Worm (Caenorhabditis elegans): ENCODE results near the gene ZK180.7.

ZK180.7 gene

ce11 chrIV:4472418-4473173, 17.7 kb upstream of the ZK180.7 start:
- no peak for TF ChIP-seq ceh-2 (tag; optimal IDR thresholded peaks at IDR 0.05)
- TF ChIP-seq hlh-30 (tag; optimal IDR thresholded peaks at IDR 0.05; ENCODE audit: insufficient read depth), result peak; percentile 8

- no peak for TF ChIP-seq che-1 (tag; optimal IDR thresholded peaks at IDR 0.05)
- no peak for TF ChIP-seq elt-4 (tag; optimal IDR thresholded peaks at IDR 0.05)
- TF ChIP-seq Y22D7AL.16 (tag; optimal IDR thresholded peaks at IDR 0.05), result no peak
- no peak for TF ChIP-seq unc-42 (tag; optimal IDR thresholded peaks at IDR 0.05)
- no peak for TF ChIP-seq mec-3 (tag; optimal IDR thresholded peaks at IDR 0.05; ENCODE audit: borderline replicate concordance)
- TF ChIP-seq F13H6.1 (tag; optimal IDR thresholded peaks at IDR 0.05), result no peak
- TF ChIP-seq pag-3 (tag; optimal IDR thresholded peaks at IDR 0.05; ENCODE audit: borderline replicate concordance), result no peak
- no peak for TF ChIP-seq pros-1 (tag; optimal IDR thresholded peaks at IDR 0.05)
- TF ChIP-seq npax-4 (tag; optimal IDR thresholded peaks at IDR 0.05), result no peak
- no peak for TF ChIP-seq ceh-6 (GFP tag; optimal IDR thresholded peaks at IDR 0.05)
- no peak for TF ChIP-seq fkh-6 (tag; optimal IDR thresholded peaks at IDR 0.05)
- no peak for TF ChIP-seq tbx-7 (tag; optimal IDR thresholded peaks at IDR 0.05)
- TF ChIP-seq ceh-2 (tag; optimal IDR thresholded peaks at IDR 0.05), result no peak
- no peak for TF ChIP-seq elt-2 (tag; optimal IDR thresholded peaks at IDR 0.05)
These were observed 16.6 kb upstream of the ZK180.7 start for ce11 chrIV:4473767-4474166.

- no peak for TF ChIP-seq lin-11 (tag; optimal IDR thresholded peaks at IDR 0.05)
- TF ChIP-seq ama-1 (optimal IDR thresholded peaks at IDR 0.05), result no peak
- no peak for TF ChIP-seq ttx-3 (tag; optimal IDR thresholded peaks at IDR 0.05)
- TF ChIP-seq fkh-6 (tag; optimal IDR thresholded peaks at IDR 0.05), result no peak
- TF ChIP-seq pha-4 (tag; optimal IDR thresholded peaks at IDR 0.05), result no peak
- no peak for TF ChIP-seq dve-1 (tag; optimal IDR thresholded peaks at IDR 0.05)
- TF ChIP-seq pros-1 (tag; optimal IDR thresholded peaks at IDR 0.05), result no peak
- TF ChIP-seq ceh-22 (tag; optimal IDR thresholded peaks at IDR 0.05), result no peak
- TF ChIP-seq ceh-2 (tag; optimal IDR thresholded peaks at IDR 0.05), result no peak
These were observed 14.8 kb upstream of the ZK180.7 start for ce11 chrIV:4475362-4476086.

- TF ChIP-seq T23F11.4 (GFP tag; optimal IDR thresholded peaks at IDR 0.05) (no peak), hlh-30 (tag; optimal IDR thresholded peaks at IDR 0.05; ENCODE audit: insufficient read depth) (no peak), fkh-6 (tag; optimal IDR thresholded peaks at IDR 0.05) (no peak), C08G9.2 (tag; optimal IDR thresholded peaks at IDR 0.05) (no peak), ztf-16 (tag; optimal IDR thresholded peaks at IDR 0.05) (no peak), ref-2 (tag; optimal IDR thresholded peaks at IDR 0.05) (no peak), ceh-18 (tag; optimal IDR thresholded peaks at IDR 0.05) (peak; percentile 82), nhr-232 (tag; optimal IDR thresholded peaks at IDR 0.05) (no peak), unc-55 (GFP tag; optimal IDR thresholded peaks at IDR 0.05) (peak; percentile 51), ceh-2 (tag; optimal IDR thresholded peaks at IDR 0.05) (no peak), Y22D7AL.16 (tag; optimal IDR thresholded peaks at IDR 0.05) (no peak), C38D4.7 (GFP tag; optimal IDR thresholded peaks at IDR 0.05) (no peak), sox-2 (GFP tag; IDR thresholded peaks at IDR 0.05) (no peak)
These were observed 13.3 kb upstream of the ZK180.7 start, which contains the start of gene M01H9.3 for ce11 chrIV:4477009-4477471. Gene M01H9.3 (minus strand): TSS chrIV:4477059.

- TF ChIP-seq tbx-7 (tag; optimal IDR thresholded peaks at IDR 0.05) (no peak), C38D4.7 (GFP tag; optimal IDR thresholded peaks at IDR 0.05) (no peak), ama-1 (optimal IDR thresholded peaks at IDR 0.05) (no peak), ahr-1 (tag; optimal IDR thresholded peaks at IDR 0.05) (no peak), ceh-30 (tag; optimal IDR thresholded peaks at IDR 0.05) (no peak), pqm-1 (tag; optimal IDR thresholded peaks at IDR 0.05) (no peak), tbx-2 (tag; optimal IDR thresholded peaks at IDR 0.05) (no peak), fkh-6 (tag; optimal IDR thresholded peaks at IDR 0.05) (no peak), ceh-24 (tag; optimal IDR thresholded peaks at IDR 0.05) (no peak), elt-4 (tag; optimal IDR thresholded peaks at IDR 0.05) (no peak), pha-4 (tag; optimal IDR thresholded peaks at IDR 0.05) (no peak)
These were observed 11.7 kb upstream of the ZK180.7 start for ce11 chrIV:4478612-4479011.
